Worm (Caenorhabditis elegans) whole organism, early embryonic: Measurements from ENCODE around the gene wdr-31.

ENCODE experiments used
- aly-1 ChIP-seq: sonication (generic microtip); optimal IDR thresholded peaks from 2 replicates; lab custom pipeline; 2016; ENCODE audit warnings: missing genetic modification characterization, missing compliant biosample characterization
- ama-1 ChIP-seq: fragments of 150-350 bp; optimal IDR thresholded peaks from 2 replicates; lab custom pipeline; 2014
- flt-1 ChIP-seq: fragments of 200-800 bp; sonication (Bioruptor generic); IDR thresholded peaks from 2 replicates; pipeline ENCODE4 v1.3.6; 2022; ENCODE audit warnings: missing genetic modification characterization, missing compliant biosample characterization
- hnd-1 ChIP-seq: sonication (generic microtip); optimal IDR thresholded peaks from 2 replicates; lab custom pipeline; 2016; ENCODE audit warnings: missing genetic modification characterization, missing compliant biosample characterization

DNA sequence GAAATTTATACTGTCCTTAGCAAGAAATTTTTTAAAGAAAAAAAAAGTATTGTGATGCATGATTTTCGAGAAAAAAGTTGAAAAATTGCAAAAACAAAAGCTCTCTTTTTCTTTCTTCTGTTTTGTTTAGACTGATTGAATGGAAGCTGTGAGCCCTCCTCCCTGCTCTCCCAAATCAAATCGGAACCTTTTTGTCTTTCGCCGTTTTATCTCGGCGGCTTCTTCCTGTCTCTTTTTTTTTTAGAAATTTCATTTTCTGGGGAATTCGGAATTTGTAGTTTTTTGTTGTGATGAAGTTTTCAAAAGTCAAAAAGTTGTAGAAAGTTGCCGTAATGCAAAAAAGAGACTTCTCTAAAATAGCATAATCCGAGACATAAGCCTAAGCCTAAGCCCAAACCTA lies 4.4 kb downstream of the wdr-31 start:
- TF ChIP-seq ama-1 (no peak), hnd-1 (tag; lab: Kevin White, UChicago) (no peak), aly-1 (tag; lab: Kevin White, UChicago) (no peak), flt-1 (GFP tag; lab: Robert Waterston, UW) (no peak)
